Fruit fly (Drosophila melanogaster) whole organism, prepupa: ENCODE data around the gene cac.

Experiments used
- CG32006 ChIP-seq: fragments of 200-800 bp; sonication (Bioruptor generic); optimal IDR thresholded peaks from 3 replicates; lab custom pipeline; 2017; ENCODE audit warnings: missing biosample characterization, mild to moderate bottlenecking, missing genetic modification characterization
- CG8119 ChIP-seq: fragments of 200-800 bp; sonication (Bioruptor generic); IDR thresholded peaks from 3 replicates; pipeline ENCODE4 v1.3.6; 2022; ENCODE audit warnings: missing biosample characterization, missing genetic modification characterization

dm6 chrX:12018440-12019101 lies 33.7 kb upstream of the cac start, which contains the start of gene Lsm12a:
- no peak for TF ChIP-seq CG8119 (GFP tag; lab: Robert Waterston, UW)
- no peak for TF ChIP-seq CG32006 (GFP tag; lab: Kevin White, UChicago)
